Worm (Caenorhabditis elegans) whole organism, late embryonic: Measurements from ENCODE around the gene K08F4.3.
A peak's percentile ranks its signal among the peaks of the same experiment; 100 is the strongest.

Experiments
- C38D4.7 ChIP-seq: fragments of 200-800 bp; sonication (Bioruptor generic); optimal IDR thresholded peaks from 2 replicates; lab custom pipeline; 2018; ENCODE audit warnings: mild to moderate bottlenecking, missing genetic modification characterization, moderate library complexity, missing compliant biosample characterization
- F13H6.1 ChIP-seq: sonication (generic microtip); optimal IDR thresholded peaks from 2 replicates; lab custom pipeline; 2016; ENCODE audit warnings: missing genetic modification characterization, missing compliant biosample characterization
- K02D7.2 ChIP-seq: sonication (generic microtip); optimal IDR thresholded peaks from 2 replicates; lab custom pipeline; 2017; ENCODE audit warnings: mild to moderate bottlenecking, missing genetic modification characterization, missing compliant biosample characterization
- ahr-1 ChIP-seq: sonication (generic microtip); optimal IDR thresholded peaks from 2 replicates; lab custom pipeline; 2016; ENCODE audit warnings: missing genetic modification characterization, missing compliant biosample characterization
- ama-1 ChIP-seq: fragments of 150-350 bp; optimal IDR thresholded peaks from 2 replicates; lab custom pipeline; 2014
- ceh-14 ChIP-seq: sonication (generic microtip); optimal IDR thresholded peaks from 2 replicates; lab custom pipeline; 2016; ENCODE audit warnings: missing genotype, missing genetic modification characterization, missing compliant biosample characterization
- ceh-2 ChIP-seq: sonication (generic microtip); optimal IDR thresholded peaks from 2 replicates; lab custom pipeline; 2016; ENCODE audit warnings: missing genotype, missing genetic modification characterization, missing compliant biosample characterization
- ceh-30 ChIP-seq: fragments of 150-350 bp; optimal IDR thresholded peaks from 2 replicates; lab custom pipeline; 2014; ENCODE audit warnings: missing biosample characterization, missing genetic modification characterization
- ceh-31 ChIP-seq: sonication (generic microtip); optimal IDR thresholded peaks from 2 replicates; lab custom pipeline; 2016; ENCODE audit warnings: missing genetic modification characterization, missing compliant biosample characterization
- ceh-45 ChIP-seq: fragments of 200-800 bp; sonication (Bioruptor generic); IDR thresholded peaks from 2 replicates; pipeline ENCODE4 v1.3.6; 2022; ENCODE audit warnings: missing genetic modification reagents, missing genetic modification characterization, missing compliant biosample characterization
- ceh-6 ChIP-seq: fragments of 200-800 bp; sonication (Bioruptor generic); optimal IDR thresholded peaks from 2 replicates; lab custom pipeline; 2018; ENCODE audit warnings: mild to moderate bottlenecking, missing genetic modification characterization, missing compliant biosample characterization
- che-1 ChIP-seq: sonication (generic microtip); optimal IDR thresholded peaks from 2 replicates; lab custom pipeline; 2016; ENCODE audit warnings: mild to moderate bottlenecking, missing genetic modification characterization, missing compliant biosample characterization
- dmd-4 ChIP-seq: sonication (generic microtip); optimal IDR thresholded peaks from 2 replicates; lab custom pipeline; 2016; ENCODE audit warnings: borderline replicate concordance, missing genetic modification characterization, missing compliant biosample characterization
- fax-1 ChIP-seq: sonication (generic microtip); optimal IDR thresholded peaks from 2 replicates; lab custom pipeline; 2016; ENCODE audit warnings: missing genotype, missing genetic modification characterization, missing compliant biosample characterization
- gmeb-2 ChIP-seq: sonication (generic microtip); optimal IDR thresholded peaks from 2 replicates; lab custom pipeline; 2016; ENCODE audit warnings: missing genetic modification characterization, inconsistent platforms, missing compliant biosample characterization
- hlh-13 ChIP-seq: fragments of 200-800 bp; sonication (Bioruptor generic); optimal IDR thresholded peaks from 2 replicates; lab custom pipeline; 2018; ENCODE audit warnings: mild to moderate bottlenecking, missing genetic modification characterization, missing compliant biosample characterization
- hlh-8 ChIP-seq: sonication (generic microtip); optimal IDR thresholded peaks from 2 replicates; lab custom pipeline; 2016; ENCODE audit warnings: missing genotype, missing genetic modification characterization, missing compliant biosample characterization
- nfya-1 ChIP-seq: sonication (generic microtip); optimal IDR thresholded peaks from 2 replicates; lab custom pipeline; 2017; ENCODE audit warnings: missing genetic modification characterization, mild to moderate bottlenecking, missing compliant biosample characterization, antibody characterized with exemption, moderate library complexity
- nhr-11 ChIP-seq: fragments of 150-350 bp; optimal IDR thresholded peaks from 2 replicates; lab custom pipeline; 2014; ENCODE audit warnings: missing biosample characterization, missing genetic modification characterization
- nhr-232 ChIP-seq: sonication (generic microtip); optimal IDR thresholded peaks from 2 replicates; lab custom pipeline; 2016; ENCODE audit warnings: missing genetic modification characterization, missing compliant biosample characterization
- pat-9 ChIP-seq: fragments of 200-800 bp; sonication (Bioruptor generic); optimal IDR thresholded peaks from 2 replicates; lab custom pipeline; 2018; ENCODE audit warnings: mild to moderate bottlenecking, missing genetic modification characterization, moderate library complexity, missing compliant biosample characterization
- pax-1 ChIP-seq: fragments of 150-350 bp; optimal IDR thresholded peaks from 2 replicates; lab custom pipeline; 2014; ENCODE audit warnings: missing biosample characterization, missing genetic modification characterization
- rnt-1 ChIP-seq: sonication (generic microtip); optimal IDR thresholded peaks from 2 replicates; lab custom pipeline; 2016; ENCODE audit warnings: missing genetic modification characterization, missing compliant biosample characterization
- unc-42 ChIP-seq: sonication (generic microtip); optimal IDR thresholded peaks from 2 replicates; lab custom pipeline; 2016; ENCODE audit warnings: missing genotype, missing genetic modification characterization, missing compliant biosample characterization

The K08F4.3 gene

DNA sequence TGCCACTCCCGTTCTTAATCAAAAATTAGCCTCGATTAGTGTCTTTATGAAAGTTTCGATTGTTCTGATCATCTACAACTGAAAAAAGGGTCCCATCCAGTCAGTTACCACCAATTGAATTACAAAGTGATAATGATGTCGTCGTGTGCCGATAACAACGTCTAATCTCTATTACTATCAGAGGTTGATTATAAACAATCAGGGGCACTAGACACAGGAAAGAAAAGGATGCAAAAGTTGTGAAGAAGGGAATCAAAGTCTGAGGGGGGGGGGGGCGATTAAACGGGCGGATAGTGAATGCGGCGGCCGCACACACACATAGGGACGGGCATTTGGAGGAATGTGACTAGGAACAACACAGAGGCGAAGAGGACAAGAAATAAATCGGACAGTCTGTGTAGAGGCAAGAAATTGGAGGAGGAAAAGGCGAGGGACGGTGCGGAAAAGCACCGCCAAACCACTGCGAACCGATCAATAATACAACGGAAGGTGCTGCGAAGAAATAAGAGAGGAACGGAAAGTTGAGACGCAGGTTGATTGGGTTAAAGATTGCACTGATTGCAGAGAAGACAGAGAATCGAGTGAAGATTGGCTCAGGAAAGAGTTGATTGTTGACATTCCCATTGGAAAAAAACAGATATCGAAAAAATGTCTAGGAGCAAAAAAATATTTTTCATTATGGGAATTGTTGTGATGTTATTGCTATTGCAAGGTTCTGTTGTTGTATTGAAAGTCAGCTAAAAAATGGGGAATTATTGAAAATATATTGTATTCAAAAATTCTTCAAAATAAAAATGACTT lies 46.1 kb downstream of the K08F4.3 start (continued):
- TF ChIP-seq ceh-2 (tag; lab: Kevin White, UChicago) (no peak), ahr-1 (no peak), ceh-45 (GFP tag; lab: Robert Waterston, UW) (no peak), ama-1 (lab: Kevin White, UChicago) (no peak), C38D4.7 (no peak), pax-1 (tag; lab: Kevin White, UChicago) (no peak), hlh-8 (tag; lab: Kevin White, UChicago) (no peak), dmd-4 (tag; lab: Kevin White, UChicago) (no peak), nhr-11 (tag; lab: Kevin White, UChicago) (no peak), nfya-1 (tag; lab: Kevin White, UChicago) (peak; percentile 39), ceh-6 (GFP tag; lab: Kevin White, UChicago) (no peak), ceh-31 (tag; lab: Kevin White, UChicago) (peak; percentile 1), unc-42 (no peak), rnt-1 (tag; lab: Kevin White, UChicago) (peak; percentile 43), ceh-14 (tag; lab: Kevin White, UChicago) (no peak), gmeb-2 (tag; lab: Kevin White, UChicago) (no peak), hlh-13 (no peak), che-1 (tag; lab: Kevin White, UChicago) (peak; percentile 27)

- TF ChIP-seq unc-42 (peak; percentile 66), rnt-1 (tag; lab: Kevin White, UChicago) (no peak), nhr-232 (tag; lab: Kevin White, UChicago) (no peak), nfya-1 (tag; lab: Kevin White, UChicago) (peak; percentile 20), ceh-31 (tag; lab: Kevin White, UChicago) (peak; percentile 11), pat-9 (no peak), K02D7.2 (tag; lab: Kevin White, UChicago) (no peak), ceh-30 (no peak), fax-1 (tag; lab: Kevin White, UChicago) (peak; percentile 3), nhr-11 (tag; lab: Kevin White, UChicago) (no peak)
These were observed 47.2 kb downstream of the K08F4.3 start, which contains the start of gene rack-1 for ce11 chrIV:10176252-10176730. rack-1 (plus strand) TSS chrIV:10176680.

- no peak for TF ChIP-seq F13H6.1 (tag; lab: Kevin White, UChicago)
These were observed 48.7 kb downstream of the K08F4.3 start, which contains the start of gene mspn-1 for ce11 chrIV:10177779-10178178. mspn-1 (plus strand) TSS chrIV:10177968.
